Worm (Caenorhabditis elegans) whole organism, late embryonic: Measurements from ENCODE around the gene spcs-3.

ENCODE experiments used
- C08G9.2 ChIP-seq: sonication (generic microtip); optimal IDR thresholded peaks from 2 replicates; lab custom pipeline; 2016; ENCODE audit warnings: mild to moderate bottlenecking, missing genetic modification characterization, moderate library complexity, missing compliant biosample characterization
- K02D7.2 ChIP-seq: sonication (generic microtip); optimal IDR thresholded peaks from 2 replicates; lab custom pipeline; 2017; ENCODE audit warnings: mild to moderate bottlenecking, missing genetic modification characterization, missing compliant biosample characterization
- K09A11.1 ChIP-seq: sonication (generic microtip); optimal IDR thresholded peaks from 2 replicates; lab custom pipeline; 2017; ENCODE audit warnings: antibody characterized with exemption, mild to moderate bottlenecking, missing genetic modification characterization, missing compliant biosample characterization; ENCODE audit not compliant: insufficient read depth
- T23F11.4 ChIP-seq: fragments of 200-800 bp; sonication (Bioruptor generic); optimal IDR thresholded peaks from 2 replicates; lab custom pipeline; 2018; ENCODE audit warnings: mild to moderate bottlenecking, missing genetic modification characterization, missing compliant biosample characterization
- ceh-2 ChIP-seq: sonication (generic microtip); optimal IDR thresholded peaks from 2 replicates; lab custom pipeline; 2016; ENCODE audit warnings: missing genotype, missing genetic modification characterization, missing compliant biosample characterization
- ceh-24 ChIP-seq: sonication (generic microtip); optimal IDR thresholded peaks from 2 replicates; lab custom pipeline; 2016; ENCODE audit warnings: mild to moderate bottlenecking, missing genetic modification characterization, missing compliant biosample characterization
- ceh-30 ChIP-seq: fragments of 150-350 bp; optimal IDR thresholded peaks from 2 replicates; lab custom pipeline; 2014; ENCODE audit warnings: missing biosample characterization, missing genetic modification characterization
- ceh-9 ChIP-seq: sonication (generic microtip); optimal IDR thresholded peaks from 2 replicates; lab custom pipeline; 2016; ENCODE audit warnings: mild to moderate bottlenecking, missing genetic modification characterization, inconsistent platforms, missing compliant biosample characterization
- che-1 ChIP-seq: sonication (generic microtip); optimal IDR thresholded peaks from 2 replicates; lab custom pipeline; 2016; ENCODE audit warnings: mild to moderate bottlenecking, missing genetic modification characterization, missing compliant biosample characterization
- dmd-4 ChIP-seq: sonication (generic microtip); optimal IDR thresholded peaks from 2 replicates; lab custom pipeline; 2016; ENCODE audit warnings: borderline replicate concordance, missing genetic modification characterization, missing compliant biosample characterization
- elt-2 ChIP-seq: sonication (generic microtip); optimal IDR thresholded peaks from 2 replicates; lab custom pipeline; 2016; ENCODE audit warnings: missing genetic modification reagents, missing genetic modification characterization, missing compliant biosample characterization
- eyg-1 ChIP-seq: sonication (generic microtip); optimal IDR thresholded peaks from 2 replicates; lab custom pipeline; 2016; ENCODE audit warnings: missing genotype, missing genetic modification characterization, missing compliant biosample characterization
- fax-1 ChIP-seq: sonication (generic microtip); optimal IDR thresholded peaks from 2 replicates; lab custom pipeline; 2016; ENCODE audit warnings: missing genotype, missing genetic modification characterization, missing compliant biosample characterization
- fkh-10 ChIP-seq: fragments of 150-350 bp; optimal IDR thresholded peaks from 2 replicates; lab custom pipeline; 2014; ENCODE audit warnings: missing biosample characterization, missing genetic modification reagents, missing genetic modification characterization
- gmeb-2 ChIP-seq: sonication (generic microtip); optimal IDR thresholded peaks from 2 replicates; lab custom pipeline; 2016; ENCODE audit warnings: missing genetic modification characterization, inconsistent platforms, missing compliant biosample characterization
- hlh-15 ChIP-seq: sonication (generic microtip); optimal IDR thresholded peaks from 2 replicates; lab custom pipeline; 2016; ENCODE audit warnings: missing genetic modification characterization, missing compliant biosample characterization
- hlh-30 ChIP-seq: sonication (generic microtip); optimal IDR thresholded peaks from 2 replicates; lab custom pipeline; 2017; ENCODE audit warnings: antibody characterized with exemption, missing genetic modification characterization, missing compliant biosample characterization; ENCODE audit not compliant: insufficient read depth
- mec-3 ChIP-seq: sonication (generic microtip); optimal IDR thresholded peaks from 2 replicates; lab custom pipeline; 2016; ENCODE audit warnings: borderline replicate concordance, missing genetic modification characterization, missing compliant biosample characterization
- nfya-1 ChIP-seq: sonication (generic microtip); optimal IDR thresholded peaks from 2 replicates; lab custom pipeline; 2017; ENCODE audit warnings: missing genetic modification characterization, mild to moderate bottlenecking, missing compliant biosample characterization, antibody characterized with exemption, moderate library complexity
- odd-2 ChIP-seq: sonication (generic microtip); optimal IDR thresholded peaks from 2 replicates; lab custom pipeline; 2017; ENCODE audit warnings: antibody characterized with exemption, mild to moderate bottlenecking, missing genetic modification characterization, missing compliant biosample characterization
- pax-1 ChIP-seq: fragments of 150-350 bp; optimal IDR thresholded peaks from 2 replicates; lab custom pipeline; 2014; ENCODE audit warnings: missing biosample characterization, missing genetic modification characterization
- ref-2 ChIP-seq: sonication (generic microtip); optimal IDR thresholded peaks from 2 replicates; lab custom pipeline; 2016; ENCODE audit warnings: missing genetic modification characterization, missing compliant biosample characterization
- rnt-1 ChIP-seq: sonication (generic microtip); optimal IDR thresholded peaks from 2 replicates; lab custom pipeline; 2016; ENCODE audit warnings: missing genetic modification characterization, missing compliant biosample characterization
- sdc-2 ChIP-seq: sonication (generic microtip); optimal IDR thresholded peaks from 2 replicates; lab custom pipeline; 2016; ENCODE audit warnings: missing genotype, missing genetic modification characterization, missing compliant biosample characterization
- sox-2 ChIP-seq: fragments of 200-800 bp; sonication (Bioruptor generic); IDR thresholded peaks from 2 replicates; pipeline ENCODE4 v1.3.6; 2022; ENCODE audit warnings: missing genetic modification reagents, missing genetic modification characterization, missing compliant biosample characterization
- tbx-2 ChIP-seq: sonication (generic microtip); optimal IDR thresholded peaks from 2 replicates; lab custom pipeline; 2016; ENCODE audit warnings: missing genetic modification characterization, missing compliant biosample characterization
- ttx-3 ChIP-seq: sonication (generic microtip); optimal IDR thresholded peaks from 2 replicates; lab custom pipeline; 2016; ENCODE audit warnings: missing genetic modification reagents, missing genetic modification characterization, missing compliant biosample characterization
- unc-3 ChIP-seq, 2 experiments: fragments of 200-800 bp in 1 of 2; sonication (Bioruptor generic) in 1 of 2; sonication (generic microtip) in 1 of 2; conservative IDR thresholded peaks in 1 of 2; optimal IDR thresholded peaks in 1 of 2; 2 replicates each; pipeline versions ENCODE4 v1.3.6 to Lab custom; 2016 to 2022; ENCODE audit warnings: missing compliant biosample characterization in 2 of 2, missing genetic modification characterization in 2 of 2, missing genetic modification reagents in 1 of 2
- ztf-16 ChIP-seq: sonication (generic microtip); optimal IDR thresholded peaks from 2 replicates; lab custom pipeline; 2017; ENCODE audit warnings: missing genetic modification characterization, missing compliant biosample characterization

Gene spcs-3

DNA sequence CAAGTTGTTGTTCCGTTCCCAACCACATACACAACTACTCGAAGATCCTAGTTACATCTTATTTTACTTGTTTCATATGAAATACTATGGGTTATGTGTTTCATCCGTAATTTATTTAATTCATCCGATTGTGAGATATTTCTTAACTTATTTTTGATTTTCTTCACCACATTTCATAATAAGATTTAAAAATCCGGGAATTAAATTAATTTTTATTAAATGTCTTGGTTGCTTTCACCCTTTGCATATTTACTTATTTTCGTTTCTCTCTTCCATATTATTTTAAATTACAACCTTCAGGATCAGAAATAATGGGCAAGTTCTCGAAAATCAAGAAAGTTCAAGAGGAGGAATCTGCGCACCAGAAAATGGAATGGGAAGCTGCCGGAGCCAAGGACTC, 917 bp downstream of the spcs-3 start, which contains the start of gene K12H4.3:
Gene K12H4.3, plus strand, starts transcription at position 301 of the 400 bp plus-strand sequence.
- TF ChIP-seq ztf-16 (tag; lab: Kevin White, UChicago) (no peak), K09A11.1 (tag; lab: Kevin White, UChicago) (no peak), unc-3 (GFP tag; conservative IDR thresholded peaks at IDR 0.05; lab: Robert Waterston, UW) (no peak), unc-3 (tag; optimal IDR thresholded peaks at IDR 0.05; lab: Kevin White, UChicago) (no peak), T23F11.4 (GFP tag; lab: Kevin White, UChicago) (no peak)

DNA sequence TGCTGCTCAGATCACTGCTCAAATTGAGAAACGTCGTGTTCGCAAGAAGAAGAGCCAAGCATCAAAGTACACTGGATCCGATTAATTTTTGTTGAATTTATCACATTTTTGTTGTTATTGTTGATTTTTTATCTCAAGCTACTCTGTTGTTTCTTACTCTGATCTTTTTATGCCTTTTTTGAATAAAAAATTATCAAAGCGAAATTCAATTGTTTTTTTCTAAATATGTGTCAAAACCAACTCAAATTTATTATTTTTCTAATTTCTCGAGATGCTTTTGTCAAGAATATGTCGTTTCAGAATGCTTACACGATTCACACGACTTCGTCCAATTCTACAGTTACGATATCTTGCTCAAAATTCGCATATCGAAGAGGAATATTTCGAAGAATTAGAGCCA, 2.6 kb downstream of the spcs-3 start, which contains the start of gene K12H4.2:
Gene K12H4.2, plus strand, starts transcription at position 301 of the 400 bp plus-strand sequence.
- TF ChIP-seq pax-1 (tag; lab: Kevin White, UChicago) = no peak

DNA sequence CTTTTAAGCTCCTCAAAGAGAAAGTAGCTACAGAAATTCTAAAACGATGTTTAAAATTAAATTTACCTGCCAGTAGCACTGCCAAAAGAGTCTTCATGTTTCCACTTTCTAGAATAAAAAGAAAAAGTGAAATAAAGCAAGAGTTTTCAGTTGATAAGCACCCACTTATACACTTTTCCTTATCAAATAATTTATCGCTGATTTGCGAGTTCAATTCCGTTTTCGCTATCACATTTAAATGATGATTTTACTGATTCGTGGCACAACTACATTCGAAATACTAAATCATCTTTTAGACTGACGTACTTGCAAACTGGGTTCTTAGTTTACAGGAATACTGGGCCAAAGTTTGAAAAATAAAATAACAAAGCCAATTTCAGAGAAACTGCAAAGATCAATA, 6.1 kb downstream of the spcs-3 start, which contains the start of gene K12H4.7:
Gene K12H4.7, minus strand, starts transcription at position 138 of the 400 bp plus-strand sequence.
- TF ChIP-seq elt-2 (tag; lab: Kevin White, UChicago) (peak; percentile 33), ceh-24 (tag; lab: Kevin White, UChicago) (no peak)

DNA sequence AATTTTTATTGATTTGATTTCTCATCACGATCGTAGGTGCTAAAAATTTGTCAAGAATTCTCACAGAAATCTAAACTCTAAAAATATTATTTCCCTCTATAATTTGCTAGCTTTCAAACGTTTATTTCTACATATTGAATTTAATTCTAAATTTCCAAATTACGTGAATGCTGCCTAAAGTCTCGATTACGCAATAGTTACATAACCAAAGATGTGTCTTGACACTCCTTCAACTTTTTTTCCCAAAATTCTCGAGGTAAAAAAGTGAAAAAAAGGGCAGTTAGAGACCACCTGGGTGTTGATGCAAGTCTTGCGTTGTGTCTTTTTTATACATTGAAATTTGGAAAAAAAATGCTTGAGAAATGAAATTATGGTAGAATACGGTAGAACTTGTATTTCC, 7.0 kb downstream of the spcs-3 start:
- TF ChIP-seq sox-2 (GFP tag; lab: Robert Waterston, UW) (no peak), dmd-4 (no peak), ceh-30 (tag; lab: Kevin White, UChicago) (no peak), che-1 (tag; lab: Kevin White, UChicago) (no peak), gmeb-2 (tag; lab: Kevin White, UChicago) (no peak), odd-2 (no peak), eyg-1 (no peak), T23F11.4 (GFP tag; lab: Kevin White, UChicago) (no peak), fkh-10 (GFP tag; lab: Kevin White, UChicago) (no peak), fax-1 (no peak)

DNA sequence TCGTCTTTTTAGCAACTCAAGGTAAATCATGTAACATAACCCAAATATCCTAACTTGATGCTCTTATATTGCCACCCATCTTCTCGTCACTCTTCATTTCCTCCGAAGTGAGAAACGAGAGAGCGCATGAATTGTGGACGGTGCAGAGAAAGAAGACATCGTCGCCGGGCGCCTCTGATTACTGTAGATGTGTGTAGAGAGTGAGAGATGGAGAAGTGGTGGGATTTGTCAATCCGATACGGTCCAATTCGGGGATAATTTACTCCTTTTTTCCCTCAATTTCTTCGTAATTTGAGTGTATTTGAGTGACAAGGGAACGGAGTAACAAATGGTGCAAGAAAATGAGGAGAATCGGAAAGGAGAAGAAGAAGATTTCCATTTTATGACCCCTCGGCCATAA, 16.3 kb downstream of the spcs-3 start:
- TF ChIP-seq odd-2 (no peak), tbx-2 (no peak), ceh-2 (tag; lab: Kevin White, UChicago) (no peak), K02D7.2 (no peak), hlh-15 (no peak), hlh-30 (no peak)

DNA sequence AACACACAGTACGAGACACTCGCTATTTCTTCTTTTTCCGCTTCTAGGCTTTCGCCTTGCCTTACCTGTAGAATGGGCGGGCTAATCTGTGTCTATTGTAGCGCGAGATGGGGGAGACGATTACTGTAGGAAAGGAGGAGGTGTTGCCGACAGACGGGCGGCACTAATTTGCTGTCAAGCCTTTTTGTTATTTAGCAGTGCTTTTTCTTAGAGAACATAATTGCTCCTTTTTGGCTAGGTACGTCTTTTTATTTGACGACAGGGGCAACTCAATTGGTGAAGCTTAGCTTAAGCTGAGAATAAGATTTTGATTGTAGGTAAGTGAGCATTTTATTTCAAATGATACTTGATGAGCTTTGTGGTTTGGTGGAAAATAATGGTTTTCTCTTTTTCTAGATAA, 18.8 kb downstream of the spcs-3 start:
- TF ChIP-seq sdc-2 (tag; lab: Kevin White, UChicago) (no peak), C08G9.2 (tag; lab: Kevin White, UChicago) (no peak), ttx-3 (tag; lab: Kevin White, UChicago) (no peak), rnt-1 (tag; lab: Kevin White, UChicago) (no peak), ref-2 (tag; lab: Kevin White, UChicago) (no peak), gmeb-2 (tag; lab: Kevin White, UChicago) (no peak), ceh-9 (tag; lab: Kevin White, UChicago) (no peak), mec-3 (tag; lab: Kevin White, UChicago) (no peak), K02D7.2 (no peak)

DNA sequence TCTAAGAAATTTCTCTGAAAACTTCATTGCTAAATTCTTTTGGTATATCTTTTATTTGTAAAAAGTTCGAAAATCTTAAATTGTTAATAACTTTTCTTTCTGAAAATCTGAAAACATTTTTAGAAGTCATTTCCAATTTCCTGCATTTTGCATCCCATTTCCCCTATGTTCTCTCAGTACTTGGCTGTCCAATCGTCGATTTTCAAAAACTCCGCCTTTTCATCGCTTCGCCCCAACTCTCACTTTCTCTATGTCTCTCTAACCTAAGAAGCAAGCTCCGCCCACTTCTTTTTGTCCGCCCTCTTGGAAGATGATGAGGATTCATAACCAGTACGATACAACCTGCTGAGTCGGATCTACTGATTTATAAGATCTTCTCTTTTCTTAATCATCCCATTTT, 20.3 kb downstream of the spcs-3 start:
- TF ChIP-seq nfya-1 (tag; lab: Kevin White, UChicago) = peak; percentile 90
- no peak for TF ChIP-seq fkh-10 (GFP tag; lab: Kevin White, UChicago)
